Worm (Caenorhabditis elegans) whole organism, L3 larva: ENCODE data around the gene T11B7.5.

Experiments
- R02D3.7 ChIP-seq: fragments of 150-350 bp; optimal IDR thresholded peaks from 2 replicates; lab custom pipeline; 2014; ENCODE audit warnings: missing biosample characterization, missing genetic modification characterization
- aly-2 ChIP-seq: fragments of 150-350 bp; optimal IDR thresholded peaks from 2 replicates; lab custom pipeline; 2014; ENCODE audit warnings: missing biosample characterization, missing genetic modification characterization
- elt-3 ChIP-seq, 3 experiments: fragments of 150-350 bp in 1 of 3; sonication (generic microtip) in 2 of 3; optimal IDR thresholded peaks; 2 replicates in 2 of 3; 4 replicates in 1 of 3; lab custom pipeline; 2014 to 2017; ENCODE audit warnings: missing biosample characterization in 3 of 3, missing genetic modification characterization in 3 of 3
- lin-15B ChIP-seq: fragments of 150-350 bp; optimal IDR thresholded peaks from 2 replicates; lab custom pipeline; 2014; ENCODE audit warnings: missing biosample characterization, missing genetic modification characterization
- nhr-77 ChIP-seq: fragments of 150-350 bp; optimal IDR thresholded peaks from 2 replicates; lab custom pipeline; 2014; ENCODE audit warnings: missing biosample characterization, missing genetic modification characterization
- pha-4 ChIP-seq: fragments of 150-350 bp; optimal IDR thresholded peaks from 2 replicates; lab custom pipeline; 2014; ENCODE audit warnings: missing biosample characterization, missing genetic modification reagents, missing genetic modification characterization
- ztf-4 ChIP-seq: fragments of 150-350 bp; optimal IDR thresholded peaks from 2 replicates; lab custom pipeline; 2014; ENCODE audit warnings: missing biosample characterization, missing genetic modification characterization

ce11 chrIV:8886228-8886627 lies 30.4 kb upstream of the T11B7.5 start, which contains the start of gene C09G9.5:
- TF ChIP-seq lin-15B (tag; lab: Kevin White, UChicago): no peak
- no peak for TF ChIP-seq ztf-4 (tag; lab: Kevin White, UChicago)
- TF ChIP-seq nhr-77 (tag; lab: Kevin White, UChicago): no peak
- TF ChIP-seq R02D3.7 (tag; lab: Kevin White, UChicago): no peak
- no peak for TF ChIP-seq elt-3 (tag; optimal IDR thresholded peaks at IDR 0.05; lab: Kevin White, UChicago)
- TF ChIP-seq pha-4 (tag; lab: Kevin White, UChicago): no peak
- no peak for TF ChIP-seq aly-2 (tag; lab: Kevin White, UChicago)
